Fruit fly (Drosophila melanogaster): ENCODE data around the gene CG6931.

Gene CG6931

dm6 chr3L:12023137-12023792 is 32.7 kb downstream of the CG6931 start:
- TF ChIP-seq insv (optimal IDR thresholded peaks at IDR 0.05): no peak
- no peak for TF ChIP-seq Myc (optimal IDR thresholded peaks at IDR 0.05)

dm6 chr3L:12024947-12025346 is 34.4 kb downstream of the CG6931 start:
- TF ChIP-seq psq (optimal IDR thresholded peaks at IDR 0.05): no peak
- TF ChIP-seq h (optimal IDR thresholded peaks at IDR 0.05): no peak
- TF ChIP-seq ttk (optimal IDR thresholded peaks at IDR 0.05): no peak
- TF ChIP-seq Sin3A (optimal IDR thresholded peaks at IDR 0.05): no peak
- no peak for TF ChIP-seq Myc (optimal IDR thresholded peaks at IDR 0.05)

- TF ChIP-seq insv (optimal IDR thresholded peaks at IDR 0.05) (no peak), Myc (optimal IDR thresholded peaks at IDR 0.05) (no peak), Sin3A (optimal IDR thresholded peaks at IDR 0.05) (no peak), ttk (optimal IDR thresholded peaks at IDR 0.05) (no peak), h (optimal IDR thresholded peaks at IDR 0.05) (no peak), psq (optimal IDR thresholded peaks at IDR 0.05) (no peak)
Measured at dm6 chr3L:12027929-12028328, 37.4 kb downstream of the CG6931 start.

- TF ChIP-seq Myc (optimal IDR thresholded peaks at IDR 0.05): no peak
- TF ChIP-seq h (optimal IDR thresholded peaks at IDR 0.05): no peak
- no peak for TF ChIP-seq Sin3A (optimal IDR thresholded peaks at IDR 0.05)
- no peak for TF ChIP-seq insv (optimal IDR thresholded peaks at IDR 0.05)
- no peak for TF ChIP-seq psq (optimal IDR thresholded peaks at IDR 0.05)
- TF ChIP-seq ttk (optimal IDR thresholded peaks at IDR 0.05): no peak
Measured at dm6 chr3L:12028534-12029029, 38.0 kb downstream of the CG6931 start.

dm6 chr3L:12030521-12030920 is 40.0 kb downstream of the CG6931 start:
- TF ChIP-seq Myc (optimal IDR thresholded peaks at IDR 0.05) (no peak), psq (optimal IDR thresholded peaks at IDR 0.05) (no peak), Sin3A (optimal IDR thresholded peaks at IDR 0.05) (no peak), ttk (optimal IDR thresholded peaks at IDR 0.05) (no peak), insv (optimal IDR thresholded peaks at IDR 0.05) (no peak), h (optimal IDR thresholded peaks at IDR 0.05) (no peak)

- no peak for TF ChIP-seq insv (optimal IDR thresholded peaks at IDR 0.05)
- no peak for TF ChIP-seq psq (optimal IDR thresholded peaks at IDR 0.05)
- no peak for TF ChIP-seq Sin3A (optimal IDR thresholded peaks at IDR 0.05)
- TF ChIP-seq Myc (optimal IDR thresholded peaks at IDR 0.05): no peak
- no peak for TF ChIP-seq ttk (optimal IDR thresholded peaks at IDR 0.05)
- no peak for TF ChIP-seq h (optimal IDR thresholded peaks at IDR 0.05)
Measured at dm6 chr3L:12032257-12032656, 41.7 kb downstream of the CG6931 start, which contains the start of gene CG43993. TSS of gene CG43993 (plus strand) at chr3L:12032557.

dm6 chr3L:12036658-12037057 is 46.1 kb downstream of the CG6931 start:
- no peak for TF ChIP-seq Sin3A (optimal IDR thresholded peaks at IDR 0.05)
- no peak for TF ChIP-seq psq (optimal IDR thresholded peaks at IDR 0.05)
- TF ChIP-seq ttk (optimal IDR thresholded peaks at IDR 0.05): no peak
- no peak for TF ChIP-seq Myc (optimal IDR thresholded peaks at IDR 0.05)
- TF ChIP-seq insv (optimal IDR thresholded peaks at IDR 0.05): no peak
- TF ChIP-seq h (optimal IDR thresholded peaks at IDR 0.05): no peak

dm6 chr3L:12037449-12038163 is 47.1 kb downstream of the CG6931 start:
- TF ChIP-seq Myc (optimal IDR thresholded peaks at IDR 0.05): no peak
- TF ChIP-seq insv (optimal IDR thresholded peaks at IDR 0.05): no peak
- TF ChIP-seq h (optimal IDR thresholded peaks at IDR 0.05): no peak
- no peak for TF ChIP-seq psq (optimal IDR thresholded peaks at IDR 0.05)
- no peak for TF ChIP-seq Sin3A (optimal IDR thresholded peaks at IDR 0.05)
- TF ChIP-seq ttk (optimal IDR thresholded peaks at IDR 0.05): no peak

- TF ChIP-seq psq (optimal IDR thresholded peaks at IDR 0.05): no peak
- no peak for TF ChIP-seq insv (optimal IDR thresholded peaks at IDR 0.05)
- TF ChIP-seq Sin3A (optimal IDR thresholded peaks at IDR 0.05): no peak
- TF ChIP-seq h (optimal IDR thresholded peaks at IDR 0.05): no peak
- TF ChIP-seq Myc (optimal IDR thresholded peaks at IDR 0.05): no peak
- TF ChIP-seq ttk (optimal IDR thresholded peaks at IDR 0.05): no peak
Measured at dm6 chr3L:12039084-12039483, 48.5 kb downstream of the CG6931 start.

dm6 chr3L:12040313-12040924 is 49.9 kb downstream of the CG6931 start:
- TF ChIP-seq insv (optimal IDR thresholded peaks at IDR 0.05) (no peak), psq (optimal IDR thresholded peaks at IDR 0.05) (no peak), Myc (optimal IDR thresholded peaks at IDR 0.05) (no peak), Sin3A (optimal IDR thresholded peaks at IDR 0.05) (no peak), h (optimal IDR thresholded peaks at IDR 0.05) (no peak), ttk (optimal IDR thresholded peaks at IDR 0.05) (no peak)
